Worm (Caenorhabditis elegans) whole organism, L1 larva: ENCODE data around the gene C06H2.7.

ENCODE experiments used
- ceh-63 ChIP-seq: fragments of 200-800 bp; sonication (Bioruptor generic); optimal IDR thresholded peaks from 2 replicates; lab custom pipeline; 2018; ENCODE audit warnings: mild to moderate bottlenecking, missing genetic modification characterization, missing compliant biosample characterization
- ceh-88 ChIP-seq: fragments of 200-800 bp; sonication (Bioruptor generic); IDR thresholded peaks from 2 replicates; pipeline ENCODE4 v1.3.6; 2022; ENCODE audit warnings: missing genetic modification characterization, missing compliant biosample characterization
- ceh-90 ChIP-seq: sonication (generic microtip); optimal IDR thresholded peaks from 2 replicates; lab custom pipeline; 2016; ENCODE audit warnings: missing genetic modification characterization, missing compliant biosample characterization
- dpl-1 ChIP-seq, 3 experiments: fragments of 150-350 bp in 2 of 3; sonication (generic microtip) in 1 of 3; optimal IDR thresholded peaks; 2 replicates each; lab custom pipeline; 2014 to 2017; ENCODE audit warnings: missing biosample characterization in 3 of 3, missing genetic modification characterization in 3 of 3, missing genetic modification reagents in 3 of 3
- efl-1 ChIP-seq, 4 experiments: fragments of 150-350 bp; optimal IDR thresholded peaks in 3 of 4; peaks in 1 of 4; 1 replicate in 1 of 4; 2 replicates in 3 of 4; lab custom pipeline; 2014; ENCODE audit warnings: missing biosample characterization in 2 of 4, missing genetic modification characterization in 2 of 4, missing genetic modification reagents in 2 of 4
- egl-13 ChIP-seq: sonication (generic microtip); optimal IDR thresholded peaks from 2 replicates; lab custom pipeline; 2016; ENCODE audit warnings: missing genotype, missing genetic modification reagents, missing genetic modification characterization, missing compliant biosample characterization
- egl-27 ChIP-seq, 2 experiments: fragments of 150-350 bp in 1 of 2; sonication (generic microtip); optimal IDR thresholded peaks; 3 replicates each; lab custom pipeline; 2017 to 2018; ENCODE audit warnings: missing biosample characterization in 2 of 2, missing genetic modification characterization in 2 of 2, missing genetic modification reagents in 2 of 2
- elt-2 ChIP-seq: sonication (generic microtip); optimal IDR thresholded peaks from 2 replicates; lab custom pipeline; 2016; ENCODE audit warnings: missing genetic modification characterization, mild to moderate bottlenecking, inconsistent platforms, missing compliant biosample characterization, missing genetic modification reagents
- ets-5 ChIP-seq: fragments of 200-800 bp; sonication (Bioruptor generic); IDR thresholded peaks from 2 replicates; pipeline ENCODE4 v1.3.6; 2022; ENCODE audit warnings: missing genetic modification characterization, missing compliant biosample characterization
- fkh-10 ChIP-seq: sonication (generic microtip); optimal IDR thresholded peaks from 2 replicates; lab custom pipeline; 2017; ENCODE audit warnings: missing biosample characterization, missing genetic modification reagents, missing genetic modification characterization
- grh-1 ChIP-seq: fragments of 200-800 bp; sonication (Bioruptor generic); IDR thresholded peaks from 2 replicates; pipeline ENCODE4 v1.3.6; 2022; ENCODE audit warnings: missing genetic modification reagents, missing genetic modification characterization, missing compliant biosample characterization
- hlh-4 ChIP-seq: sonication (generic microtip); optimal IDR thresholded peaks from 2 replicates; lab custom pipeline; 2016; ENCODE audit warnings: mild to moderate bottlenecking, missing genetic modification characterization, missing compliant biosample characterization
- irx-1 ChIP-seq: sonication (generic microtip); optimal IDR thresholded peaks from 2 replicates; lab custom pipeline; 2016; ENCODE audit warnings: missing genetic modification characterization, missing compliant biosample characterization
- jun-1 ChIP-seq: fragments of 150-350 bp; optimal IDR thresholded peaks from 2 replicates; lab custom pipeline; 2014; ENCODE audit warnings: missing biosample characterization, missing genetic modification reagents, missing genetic modification characterization
- lin-13 ChIP-seq: fragments of 150-350 bp; optimal IDR thresholded peaks from 2 replicates; lab custom pipeline; 2014; ENCODE audit warnings: missing biosample characterization, missing genetic modification reagents, missing genetic modification characterization
- lin-14 ChIP-seq: fragments of 200-800 bp; sonication (Bioruptor generic); optimal IDR thresholded peaks from 2 replicates; lab custom pipeline; 2018; ENCODE audit warnings: mild to moderate bottlenecking, missing genetic modification characterization, moderate library complexity, missing compliant biosample characterization
- lin-35 ChIP-seq, 2 experiments: fragments of 150-350 bp; optimal IDR thresholded peaks; 2 replicates each; lab custom pipeline; 2014; ENCODE audit warnings: missing biosample characterization in 2 of 2, missing genetic modification characterization in 2 of 2, missing genetic modification reagents in 2 of 2
- lsy-2 ChIP-seq, 2 experiments: fragments of 150-350 bp; optimal IDR thresholded peaks; 2 replicates each; lab custom pipeline; 2014; ENCODE audit warnings: missing biosample characterization in 2 of 2, missing genetic modification characterization in 2 of 2
- mdl-1 ChIP-seq, 2 experiments: fragments of 150-350 bp; optimal IDR thresholded peaks; 2 replicates each; lab custom pipeline; 2014 to 2017; ENCODE audit warnings: missing biosample characterization in 2 of 2, missing genetic modification characterization in 2 of 2, inconsistent platforms in 1 of 2
- nhr-19 ChIP-seq: fragments of 200-800 bp; sonication (Bioruptor generic); conservative IDR thresholded peaks from 2 replicates; pipeline ENCODE4 v1.3.6; 2022; ENCODE audit warnings: missing genetic modification characterization, missing compliant biosample characterization
- nhr-20 ChIP-seq: sonication (generic microtip); optimal IDR thresholded peaks from 2 replicates; lab custom pipeline; 2016; ENCODE audit warnings: mild to moderate bottlenecking, missing genetic modification characterization, missing compliant biosample characterization
- nhr-28 ChIP-seq: fragments of 150-350 bp; optimal IDR thresholded peaks from 2 replicates; lab custom pipeline; 2014; ENCODE audit warnings: missing biosample characterization, missing genetic modification characterization
- nhr-47 ChIP-seq: sonication (generic microtip); optimal IDR thresholded peaks from 2 replicates; lab custom pipeline; 2016; ENCODE audit warnings: mild to moderate bottlenecking, missing genetic modification characterization, moderate library complexity, missing compliant biosample characterization
- nhr-71 ChIP-seq: sonication (generic microtip); optimal IDR thresholded peaks from 2 replicates; lab custom pipeline; 2016; ENCODE audit warnings: mild to moderate bottlenecking, missing genetic modification characterization, moderate library complexity, missing compliant biosample characterization
- nhr-77 ChIP-seq: fragments of 150-350 bp; optimal IDR thresholded peaks from 2 replicates; lab custom pipeline; 2014; ENCODE audit warnings: missing biosample characterization, missing genetic modification characterization
- nhr-85 ChIP-seq: sonication (generic microtip); peaks from one replicate; lab custom pipeline; 2016; ENCODE audit warnings: missing genetic modification characterization, inconsistent platforms, missing compliant biosample characterization
- nhr-90 ChIP-seq: sonication (generic microtip); optimal IDR thresholded peaks from 2 replicates; lab custom pipeline; 2016; ENCODE audit warnings: mild to moderate bottlenecking, missing genetic modification characterization, missing compliant biosample characterization; ENCODE audit not compliant: poor library complexity
- pag-3 ChIP-seq: sonication (generic microtip); optimal IDR thresholded peaks from 2 replicates; lab custom pipeline; 2017; ENCODE audit warnings: missing genetic modification characterization, mild to moderate bottlenecking, missing compliant biosample characterization, antibody characterized with exemption, borderline replicate concordance; ENCODE audit not compliant: insufficient read depth
- pax-3 ChIP-seq: fragments of 200-800 bp; sonication (Bioruptor generic); optimal IDR thresholded peaks from 2 replicates; lab custom pipeline; 2018; ENCODE audit warnings: mild to moderate bottlenecking, missing genetic modification characterization, moderate library complexity, missing compliant biosample characterization
- rnt-1 ChIP-seq: sonication (generic microtip); optimal IDR thresholded peaks from 2 replicates; lab custom pipeline; 2016; ENCODE audit warnings: mild to moderate bottlenecking, missing genetic modification characterization, moderate library complexity, missing compliant biosample characterization
- snpc-4 ChIP-seq: fragments of 150-350 bp; optimal IDR thresholded peaks from 2 replicates; lab custom pipeline; 2014; ENCODE audit warnings: missing biosample characterization, missing genetic modification characterization
- snu-23 ChIP-seq: sonication (generic microtip); optimal IDR thresholded peaks from 2 replicates; lab custom pipeline; 2016; ENCODE audit warnings: missing genetic modification characterization, missing compliant biosample characterization
- sox-4 ChIP-seq: sonication (generic microtip); optimal IDR thresholded peaks from 2 replicates; lab custom pipeline; 2016; ENCODE audit warnings: missing genetic modification characterization, missing compliant biosample characterization
- swsn-7 ChIP-seq: sonication (generic microtip); optimal IDR thresholded peaks from 2 replicates; lab custom pipeline; 2016; ENCODE audit warnings: missing genetic modification characterization, missing compliant biosample characterization
- unc-130 ChIP-seq: fragments of 150-350 bp; optimal IDR thresholded peaks from 2 replicates; lab custom pipeline; 2017; ENCODE audit warnings: missing biosample characterization, missing genetic modification characterization, inconsistent platforms
- zip-4 ChIP-seq: fragments of 200-800 bp; sonication (Bioruptor generic); optimal IDR thresholded peaks from 2 replicates; lab custom pipeline; 2018; ENCODE audit warnings: mild to moderate bottlenecking, missing genetic modification characterization, moderate library complexity, missing compliant biosample characterization
- ztf-11 ChIP-seq, 2 experiments: sonication (generic microtip); optimal IDR thresholded peaks; 2 replicates each; lab custom pipeline; 2016 to 2017; ENCODE audit warnings: missing genetic modification characterization in 2 of 2, missing biosample characterization in 1 of 2, missing compliant biosample characterization in 1 of 2

C06H2.7 gene

ce11 chrV:11176693-11177304, 32.2 kb upstream of the C06H2.7 start (continued):
- TF ChIP-seq lin-13 (peak; percentile 32), nhr-77 (tag; lab: Kevin White, UChicago) (peak; percentile 13)

ce11 chrV:11175336-11175938, 30.8 kb upstream of the C06H2.7 start:
- TF ChIP-seq efl-1 (optimal IDR thresholded peaks at IDR 0.05; lab: Kevin White, UChicago) (peak in 1 of 2 experiments; percentile 19), efl-1 (GFP tag; optimal IDR thresholded peaks at IDR 0.05 in 1 of 2; lab: Kevin White, UChicago) (peak in 1 of 2 experiments; percentile 72), nhr-77 (tag; lab: Kevin White, UChicago) (peak; percentile 21), nhr-90 (peak; percentile 67), nhr-47 (tag; lab: Kevin White, UChicago) (peak; percentile 39), nhr-19 (GFP tag; lab: Robert Waterston, UW) (peak; percentile 71), nhr-85 (peak; percentile 83), snu-23 (GFP tag; lab: Kevin White, UChicago) (peak; percentile 32), elt-2 (peak; percentile 56), nhr-71 (tag; lab: Kevin White, UChicago) (peak; percentile 69), grh-1 (GFP tag; lab: Robert Waterston, UW) (peak; percentile 68), lin-14 (GFP tag; lab: Kevin White, UChicago) (peak; percentile 32), nhr-20 (tag; lab: Kevin White, UChicago) (peak; percentile 59), snpc-4 (tag; lab: Kevin White, UChicago) (peak; percentile 96), lsy-2 (tag; optimal IDR thresholded peaks at IDR 0.05; lab: Kevin White, UChicago) (peak in 1 of 2 experiments; percentile 6), rnt-1 (tag; lab: Kevin White, UChicago) (peak; percentile 60), swsn-7 (tag; lab: Kevin White, UChicago) (peak; percentile 47)

ce11 chrV:11174663-11175062, 30.1 kb upstream of the C06H2.7 start:
- TF ChIP-seq unc-130 (no peak), lin-35 (GFP tag; optimal IDR thresholded peaks at IDR 0.05; lab: Kevin White, UChicago) (peak in 1 of 2 experiments; percentile 32), nhr-28 (tag; lab: Kevin White, UChicago) (no peak), irx-1 (no peak), lin-14 (GFP tag; lab: Kevin White, UChicago) (peak; percentile 34), egl-13 (tag; lab: Kevin White, UChicago) (no peak), snu-23 (GFP tag; lab: Kevin White, UChicago) (peak; percentile 53), nhr-71 (tag; lab: Kevin White, UChicago) (peak; percentile 44), sox-4 (tag; lab: Kevin White, UChicago) (no peak), snpc-4 (tag; lab: Kevin White, UChicago) (peak; percentile 93), rnt-1 (tag; lab: Kevin White, UChicago) (peak; percentile 61), jun-1 (no peak), nhr-19 (GFP tag; lab: Robert Waterston, UW) (peak; percentile 41), nhr-90 (peak; percentile 23), nhr-85 (no peak), efl-1 (optimal IDR thresholded peaks at IDR 0.05; lab: Kevin White, UChicago) (peak in 1 of 2 experiments; percentile 2), efl-1 (GFP tag; optimal IDR thresholded peaks at IDR 0.05 in 1 of 2; lab: Kevin White, UChicago) (peak in 1 of 2 experiments; percentile 94), lsy-2 (tag; optimal IDR thresholded peaks at IDR 0.05; lab: Kevin White, UChicago) (peak in 1 of 2 experiments; percentile 8), nhr-47 (tag; lab: Kevin White, UChicago) (peak; percentile 25), ceh-88 (GFP tag; lab: Robert Waterston, UW) (no peak), swsn-7 (tag; lab: Kevin White, UChicago) (peak; percentile 5)

ce11 chrV:11172667-11173066, 28.1 kb upstream of the C06H2.7 start:
- peak; percentile 5 for TF ChIP-seq nhr-71 (tag; lab: Kevin White, UChicago)
- TF ChIP-seq fkh-10 (GFP tag; lab: Kevin White, UChicago) = peak; percentile 54
- peak; percentile 53 for TF ChIP-seq lin-14 (GFP tag; lab: Kevin White, UChicago)
- TF ChIP-seq ceh-63 = no peak
- TF ChIP-seq, all 84 proteins: peak for 3

- TF ChIP-seq efl-1 (optimal IDR thresholded peaks at IDR 0.05; lab: Kevin White, UChicago) (no peak), efl-1 (GFP tag; optimal IDR thresholded peaks at IDR 0.05 in 1 of 2; lab: Kevin White, UChicago) (peak in 1 of 2 experiments; percentile 92), ets-5 (GFP tag; lab: Robert Waterston, UW) (no peak), pag-3 (no peak), fkh-10 (GFP tag; lab: Kevin White, UChicago) (peak; percentile 11), pax-3 (tag; lab: Kevin White, UChicago) (no peak), ceh-90 (tag; lab: Kevin White, UChicago) (no peak), dpl-1 (GFP tag; optimal IDR thresholded peaks at IDR 0.05; lab: Kevin White, UChicago) (no peak), egl-27 (tag; optimal IDR thresholded peaks at IDR 0.05; lab: Kevin White, UChicago) (no peak), ceh-63 (no peak), hlh-4 (tag; lab: Kevin White, UChicago) (no peak), jun-1 (no peak), zip-4 (GFP tag; lab: Kevin White, UChicago) (no peak), nhr-71 (tag; lab: Kevin White, UChicago) (no peak), mdl-1 (tag; optimal IDR thresholded peaks at IDR 0.05; lab: Kevin White, UChicago) (no peak), snpc-4 (tag; lab: Kevin White, UChicago) (no peak), ztf-11 (tag; optimal IDR thresholded peaks at IDR 0.05; lab: Kevin White, UChicago) (no peak)
Measured at ce11 chrV:11171906-11172305, 27.3 kb upstream of the C06H2.7 start, which contains the start of gene T19C4.5. Gene T19C4.5 (plus strand): TSS chrV:11172213.
